Worm (Caenorhabditis elegans) whole organism, L3 larva: Measurements from ENCODE around the gene mml-1.

Experiments
- R02D3.7 ChIP-seq: fragments of 150-350 bp; optimal IDR thresholded peaks from 2 replicates; lab custom pipeline; 2014; ENCODE audit warnings: missing biosample characterization, missing genetic modification characterization
- ZK546.5 ChIP-seq: sonication (generic microtip); optimal IDR thresholded peaks from 2 replicates; lab custom pipeline; 2017; ENCODE audit warnings: missing biosample characterization, missing genetic modification characterization
- aly-2 ChIP-seq: fragments of 150-350 bp; optimal IDR thresholded peaks from 2 replicates; lab custom pipeline; 2014; ENCODE audit warnings: missing biosample characterization, missing genetic modification characterization
- ama-1 ChIP-seq: fragments of 150-350 bp; optimal IDR thresholded peaks from 2 replicates; lab custom pipeline; 2018
- ceh-16 ChIP-seq: sonication (generic microtip); optimal IDR thresholded peaks from 2 replicates; lab custom pipeline; 2017; ENCODE audit warnings: missing biosample characterization, missing genetic modification characterization
- ceh-28 ChIP-seq: fragments of 150-350 bp; optimal IDR thresholded peaks from 2 replicates; lab custom pipeline; 2014; ENCODE audit warnings: missing biosample characterization, missing genetic modification reagents, missing genetic modification characterization
- ceh-9 ChIP-seq: sonication (generic microtip); optimal IDR thresholded peaks from 2 replicates; lab custom pipeline; 2018; ENCODE audit warnings: missing biosample characterization, missing genetic modification characterization
- daf-12 ChIP-seq: fragments of 150-350 bp; optimal IDR thresholded peaks from 2 replicates; lab custom pipeline; 2014; ENCODE audit warnings: missing biosample characterization, missing genetic modification reagents, missing genetic modification characterization
- egl-27 ChIP-seq: sonication (generic microtip); optimal IDR thresholded peaks from 4 replicates; lab custom pipeline; 2017; ENCODE audit warnings: missing biosample characterization, missing genetic modification reagents, missing genetic modification characterization
- egl-5 ChIP-seq: fragments of 150-350 bp; optimal IDR thresholded peaks from 2 replicates; lab custom pipeline; 2017; ENCODE audit warnings: missing biosample characterization, missing genetic modification reagents, missing genetic modification characterization, inconsistent platforms
- elt-2 ChIP-seq: sonication (generic microtip); optimal IDR thresholded peaks from 2 replicates; lab custom pipeline; 2016; ENCODE audit warnings: missing genetic modification reagents, mild to moderate bottlenecking, missing genetic modification characterization, missing compliant biosample characterization
- elt-3 ChIP-seq, 3 experiments: fragments of 150-350 bp in 1 of 3; sonication (generic microtip) in 2 of 3; optimal IDR thresholded peaks; 2 replicates in 2 of 3; 4 replicates in 1 of 3; lab custom pipeline; 2014 to 2017; ENCODE audit warnings: missing biosample characterization in 3 of 3, missing genetic modification characterization in 3 of 3
- eor-1 ChIP-seq, 2 experiments: fragments of 150-350 bp; optimal IDR thresholded peaks; 2 replicates each; lab custom pipeline; 2014 to 2018; ENCODE audit warnings: missing biosample characterization in 2 of 2, missing genetic modification characterization in 2 of 2
- fkh-10 ChIP-seq: sonication (generic microtip); optimal IDR thresholded peaks from 2 replicates; lab custom pipeline; 2017; ENCODE audit warnings: missing biosample characterization, missing genetic modification reagents, missing genetic modification characterization
- fkh-2 ChIP-seq: fragments of 150-350 bp; optimal IDR thresholded peaks from 2 replicates; lab custom pipeline; 2014; ENCODE audit warnings: missing biosample characterization, missing genetic modification reagents, missing genetic modification characterization
- fos-1 ChIP-seq: fragments of 150-350 bp; optimal IDR thresholded peaks from 2 replicates; lab custom pipeline; 2014; ENCODE audit warnings: missing biosample characterization, missing genetic modification characterization
- jun-1 ChIP-seq: fragments of 150-350 bp; optimal IDR thresholded peaks from 2 replicates; lab custom pipeline; 2014; ENCODE audit warnings: missing biosample characterization, missing genetic modification reagents, missing genetic modification characterization
- lin-15B ChIP-seq: fragments of 150-350 bp; optimal IDR thresholded peaks from 2 replicates; lab custom pipeline; 2014; ENCODE audit warnings: missing biosample characterization, missing genetic modification characterization
- lin-39 ChIP-seq: fragments of 150-350 bp; optimal IDR thresholded peaks from 2 replicates; lab custom pipeline; 2018; ENCODE audit warnings: missing biosample characterization, missing genetic modification reagents, missing genetic modification characterization
- lsy-12 ChIP-seq: sonication (generic microtip); optimal IDR thresholded peaks from 2 replicates; lab custom pipeline; 2016; ENCODE audit warnings: mild to moderate bottlenecking, missing genetic modification characterization, missing compliant biosample characterization
- mdl-1 ChIP-seq: fragments of 150-350 bp; optimal IDR thresholded peaks from 2 replicates; lab custom pipeline; 2014; ENCODE audit warnings: missing biosample characterization, missing genetic modification characterization
- nfya-1 ChIP-seq: sonication (generic microtip); optimal IDR thresholded peaks from 2 replicates; lab custom pipeline; 2017; ENCODE audit warnings: missing genetic modification characterization, mild to moderate bottlenecking, missing compliant biosample characterization, antibody characterized with exemption, moderate library complexity; ENCODE audit not compliant: insufficient read depth
- nhr-11 ChIP-seq: fragments of 150-350 bp; optimal IDR thresholded peaks from 2 replicates; lab custom pipeline; 2014; ENCODE audit warnings: missing biosample characterization, missing genetic modification characterization
- nhr-12 ChIP-seq: fragments of 150-350 bp; optimal IDR thresholded peaks from 2 replicates; lab custom pipeline; 2014; ENCODE audit warnings: missing biosample characterization, missing genetic modification characterization
- nhr-23 ChIP-seq: fragments of 150-350 bp; optimal IDR thresholded peaks from 2 replicates; lab custom pipeline; 2014; ENCODE audit warnings: missing biosample characterization, missing genetic modification reagents, missing genetic modification characterization
- nhr-237 ChIP-seq: fragments of 150-350 bp; optimal IDR thresholded peaks from 2 replicates; lab custom pipeline; 2014; ENCODE audit warnings: missing biosample characterization, missing genetic modification characterization
- nhr-28 ChIP-seq: fragments of 150-350 bp; optimal IDR thresholded peaks from 2 replicates; lab custom pipeline; 2014; ENCODE audit warnings: missing biosample characterization, missing genetic modification characterization
- nhr-43 ChIP-seq: sonication (generic microtip); optimal IDR thresholded peaks from 2 replicates; lab custom pipeline; 2016; ENCODE audit warnings: mild to moderate bottlenecking, missing genetic modification characterization, missing compliant biosample characterization; ENCODE audit not compliant: poor library complexity, severe bottlenecking
- nhr-67 ChIP-seq: fragments of 150-350 bp; optimal IDR thresholded peaks from 2 replicates; lab custom pipeline; 2014; ENCODE audit warnings: missing biosample characterization, missing genetic modification characterization
- nhr-76 ChIP-seq: fragments of 150-350 bp; sonication (generic microtip); optimal IDR thresholded peaks from 5 replicates; lab custom pipeline; 2014; ENCODE audit warnings: missing biosample characterization, missing genetic modification characterization
- nhr-77 ChIP-seq: fragments of 150-350 bp; optimal IDR thresholded peaks from 2 replicates; lab custom pipeline; 2014; ENCODE audit warnings: missing biosample characterization, missing genetic modification characterization
- pha-4 ChIP-seq: fragments of 150-350 bp; optimal IDR thresholded peaks from 2 replicates; lab custom pipeline; 2014; ENCODE audit warnings: missing biosample characterization, missing genetic modification reagents, missing genetic modification characterization
- pqm-1 ChIP-seq: fragments of 150-350 bp; optimal IDR thresholded peaks from 2 replicates; lab custom pipeline; 2017; ENCODE audit warnings: missing biosample characterization, missing genetic modification characterization, inconsistent platforms
- sea-2 ChIP-seq: fragments of 150-350 bp; sonication (generic microtip); optimal IDR thresholded peaks from 4 replicates; lab custom pipeline; 2014; ENCODE audit warnings: missing biosample characterization, missing genetic modification reagents, missing genetic modification characterization
- skn-1 ChIP-seq: fragments of 150-350 bp; optimal IDR thresholded peaks from 2 replicates; lab custom pipeline; 2014; ENCODE audit warnings: missing biosample characterization, missing genetic modification characterization
- snpc-4 ChIP-seq: fragments of 150-350 bp; optimal IDR thresholded peaks from 2 replicates; lab custom pipeline; 2014; ENCODE audit warnings: missing biosample characterization, missing genetic modification characterization
- tbx-2 ChIP-seq: sonication (generic microtip); optimal IDR thresholded peaks from 2 replicates; lab custom pipeline; 2016; ENCODE audit warnings: mild to moderate bottlenecking, missing genetic modification characterization, missing compliant biosample characterization
- unc-39 ChIP-seq: sonication (generic microtip); optimal IDR thresholded peaks from 4 replicates; lab custom pipeline; 2017; ENCODE audit warnings: missing biosample characterization, missing genetic modification characterization
- unc-62 ChIP-seq: fragments of 150-350 bp; sonication (generic microtip); optimal IDR thresholded peaks from 4 replicates; lab custom pipeline; 2014; ENCODE audit warnings: missing biosample characterization, missing genetic modification reagents, missing genetic modification characterization
- zag-1 ChIP-seq: fragments of 150-350 bp; optimal IDR thresholded peaks from 2 replicates; lab custom pipeline; 2014; ENCODE audit warnings: missing biosample characterization, missing genetic modification characterization
- ztf-11 ChIP-seq: fragments of 150-350 bp; optimal IDR thresholded peaks from 2 replicates; lab custom pipeline; 2014; ENCODE audit warnings: missing biosample characterization, missing genetic modification characterization
- ztf-4 ChIP-seq: fragments of 150-350 bp; optimal IDR thresholded peaks from 2 replicates; lab custom pipeline; 2014; ENCODE audit warnings: missing biosample characterization, missing genetic modification characterization

Gene mml-1

DNA sequence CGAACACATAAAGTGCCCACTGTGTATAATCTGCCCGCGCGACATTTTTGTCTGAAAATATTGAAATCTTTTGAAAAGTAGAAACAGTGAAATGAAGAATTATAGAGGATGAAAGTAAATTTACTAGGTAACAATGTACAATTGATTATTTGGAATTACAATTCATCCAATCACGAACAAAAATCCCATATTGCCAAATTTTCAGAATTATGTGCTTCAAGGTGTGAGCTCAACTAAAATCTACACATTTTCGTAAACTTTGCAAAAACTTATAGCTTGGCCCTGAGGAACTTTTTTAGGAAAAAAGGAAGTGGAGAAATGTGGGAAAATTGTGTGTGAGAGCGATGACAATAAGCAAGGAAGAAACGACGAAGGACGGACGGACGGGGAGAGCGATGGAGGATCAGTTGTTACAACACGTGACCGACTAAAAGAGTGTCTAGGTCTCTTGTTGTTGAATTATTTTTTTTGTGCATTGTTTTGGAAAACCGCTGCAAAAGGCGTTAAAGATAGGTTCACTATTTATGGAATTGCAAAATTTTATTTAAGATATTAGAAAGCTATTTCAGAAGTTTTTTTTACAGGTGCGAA, at the start of gene mml-1:
Gene mml-1 (minus strand): TSS at position 51 of the 591 bp plus-strand sequence.
- TF ChIP-seq ama-1 (lab: Kevin White, UChicago) (peak; percentile 66), tbx-2 (no peak), lsy-12 (peak; percentile 24), egl-27 (tag; lab: Kevin White, UChicago) (no peak), nfya-1 (tag; lab: Kevin White, UChicago) (peak; percentile 17)

DNA sequence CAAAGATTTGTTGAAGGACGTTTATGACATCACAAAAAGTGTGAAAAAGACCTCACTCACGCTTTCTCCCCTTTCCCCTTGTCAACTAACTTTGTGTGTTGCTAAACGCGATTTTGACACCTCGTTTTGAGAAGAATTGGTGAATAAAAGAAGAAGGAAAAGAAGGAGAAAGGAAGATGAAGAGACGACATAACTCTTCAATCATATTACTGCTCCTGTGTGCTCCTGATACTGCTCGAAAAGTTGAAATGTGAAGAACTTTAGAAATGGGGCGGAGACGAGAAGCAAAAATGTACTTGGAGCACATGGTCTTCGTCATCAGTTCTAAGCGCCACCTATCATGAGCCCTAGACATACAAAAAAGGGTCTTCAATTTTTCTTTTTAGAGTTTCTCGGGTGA, 24.5 kb upstream of the mml-1 start:
- TF ChIP-seq pha-4 (tag; lab: Kevin White, UChicago) (no peak), mdl-1 (tag; lab: Kevin White, UChicago) (no peak), zag-1 (tag; lab: Kevin White, UChicago) (no peak), pqm-1 (tag; lab: Kevin White, UChicago) (no peak), lsy-12 (no peak), sea-2 (GFP tag; lab: Kevin White, UChicago) (no peak), eor-1 (tag; optimal IDR thresholded peaks at IDR 0.05; lab: Kevin White, UChicago) (no peak), nhr-76 (tag; lab: Kevin White, UChicago) (no peak), ztf-4 (tag; lab: Kevin White, UChicago) (no peak), egl-5 (tag; lab: Kevin White, UChicago) (no peak)

DNA sequence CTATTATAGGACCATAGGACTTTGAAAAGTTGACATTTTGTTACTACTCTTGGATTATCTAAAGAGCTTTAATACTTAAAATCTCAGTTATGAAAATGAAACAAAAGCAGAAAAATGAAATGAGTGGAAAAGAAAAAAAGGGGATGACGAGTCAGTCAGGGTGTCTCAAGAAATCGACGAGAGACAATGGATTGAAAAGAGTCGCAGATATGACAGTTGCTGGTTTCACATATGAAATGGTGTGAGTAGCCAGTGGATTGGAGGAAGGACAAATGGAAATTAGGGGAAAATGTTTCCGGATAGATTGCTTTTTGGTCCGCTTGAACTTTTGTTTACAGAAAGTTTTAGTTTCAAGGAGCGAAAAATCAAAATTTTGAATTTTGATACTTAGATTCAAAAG, 22.7 kb upstream of the mml-1 start:
- TF ChIP-seq nfya-1 (tag; lab: Kevin White, UChicago) = peak; percentile 25
- no peak for TF ChIP-seq pqm-1 (tag; lab: Kevin White, UChicago)

DNA sequence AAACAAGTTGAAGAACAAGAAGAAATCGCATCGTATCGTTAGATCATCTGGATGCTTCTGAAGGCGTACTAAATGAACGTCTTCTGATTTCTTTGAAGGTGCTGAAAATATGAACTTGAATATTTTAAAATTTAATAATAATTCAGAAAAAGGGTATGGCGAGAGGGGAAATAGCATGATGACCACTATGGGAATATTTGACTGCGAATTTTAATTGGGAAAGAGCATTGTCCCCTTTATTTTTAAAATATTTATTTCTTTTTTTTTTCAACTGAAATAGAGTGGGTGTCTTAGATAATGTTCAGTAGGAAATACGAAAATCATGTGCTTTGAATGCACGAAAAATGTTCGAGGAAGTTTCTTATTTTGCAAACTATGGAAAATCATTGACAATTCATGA, 20.8 kb upstream of the mml-1 start, which contains the start of gene lgc-50:
Gene lgc-50 (minus strand): TSS at position 101 of the 400 bp plus-strand sequence.
- TF ChIP-seq sea-2 (GFP tag; lab: Kevin White, UChicago) (no peak), ztf-11 (no peak), elt-3 (tag; optimal IDR thresholded peaks at IDR 0.05; lab: Kevin White, UChicago) (no peak), fkh-2 (tag; lab: Kevin White, UChicago) (no peak)

DNA sequence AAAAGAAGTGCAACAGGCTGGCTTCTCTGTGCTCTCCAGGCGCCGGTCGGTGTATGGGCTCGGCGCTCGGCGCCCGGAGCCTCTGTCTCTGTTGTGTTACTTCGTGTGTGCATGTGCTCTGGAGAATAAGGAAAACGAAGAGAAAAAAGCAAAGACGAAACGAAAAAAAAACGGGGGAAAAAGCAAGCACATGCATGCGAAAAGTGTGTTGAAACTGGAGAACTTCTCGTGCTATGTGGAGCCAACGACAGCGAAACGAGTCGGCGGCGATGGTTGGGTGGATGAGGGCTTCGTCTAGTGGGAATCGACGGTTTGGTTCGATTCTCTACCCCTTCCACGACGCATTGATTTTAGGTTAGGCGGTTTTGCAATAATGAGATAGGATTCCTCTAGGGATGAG, 12.8 kb upstream of the mml-1 start:
- TF ChIP-seq sea-2 (GFP tag; lab: Kevin White, UChicago) = no peak
- no peak for TF ChIP-seq tbx-2
- TF ChIP-seq nhr-77 (tag; lab: Kevin White, UChicago) = no peak
- no peak for TF ChIP-seq nhr-11
- TF ChIP-seq nhr-23 = no peak
- TF ChIP-seq lin-15B (tag; lab: Kevin White, UChicago) = no peak
- TF ChIP-seq nhr-12 (tag; lab: Kevin White, UChicago) = no peak
- TF ChIP-seq R02D3.7 (tag; lab: Kevin White, UChicago) = no peak
- no peak for TF ChIP-seq ZK546.5 (tag; lab: Kevin White, UChicago)
- TF ChIP-seq ama-1 (lab: Kevin White, UChicago) = no peak
- peak; percentile 39 for TF ChIP-seq snpc-4
- TF ChIP-seq jun-1 (tag; lab: Kevin White, UChicago) = no peak
- TF ChIP-seq unc-39 (tag; lab: Kevin White, UChicago) = no peak
- TF ChIP-seq fos-1 (tag; lab: Kevin White, UChicago) = no peak
- TF ChIP-seq nhr-28 (tag; lab: Kevin White, UChicago) = no peak
- TF ChIP-seq fkh-2 (tag; lab: Kevin White, UChicago) = no peak
- TF ChIP-seq ceh-9 = no peak
- TF ChIP-seq skn-1 = no peak
- TF ChIP-seq mdl-1 (tag; lab: Kevin White, UChicago) = peak; percentile 9
- no peak for TF ChIP-seq zag-1 (tag; lab: Kevin White, UChicago)
- TF ChIP-seq nfya-1 (tag; lab: Kevin White, UChicago) = peak; percentile 63
- no peak for TF ChIP-seq fkh-10 (GFP tag; lab: Kevin White, UChicago)
- TF ChIP-seq elt-2 (tag; lab: Kevin White, UChicago) = peak; percentile 60
- TF ChIP-seq ceh-16 = no peak
- no peak for TF ChIP-seq elt-3 (tag; optimal IDR thresholded peaks at IDR 0.05; lab: Kevin White, UChicago)
- TF ChIP-seq pqm-1 (tag; lab: Kevin White, UChicago) = peak; percentile 40
- peak; percentile 64 for TF ChIP-seq lsy-12
- TF ChIP-seq aly-2 = no peak
- no peak for TF ChIP-seq nhr-237 (tag; lab: Kevin White, UChicago)
- peak; percentile 44 for TF ChIP-seq pha-4 (tag; lab: Kevin White, UChicago)
- no peak for TF ChIP-seq nhr-43
- TF ChIP-seq unc-62 = no peak
- no peak for TF ChIP-seq egl-27 (tag; lab: Kevin White, UChicago)
- TF ChIP-seq daf-12 (tag; lab: Kevin White, UChicago) = no peak
- peak; percentile 12 for TF ChIP-seq lin-39
- TF ChIP-seq eor-1 (tag; optimal IDR thresholded peaks at IDR 0.05; lab: Kevin White, UChicago) = no peak
- no peak for TF ChIP-seq ztf-4 (tag; lab: Kevin White, UChicago)
- TF ChIP-seq nhr-76 (tag; lab: Kevin White, UChicago) = no peak
- no peak for TF ChIP-seq ceh-28 (tag; lab: Kevin White, UChicago)
- no peak for TF ChIP-seq nhr-67 (tag; lab: Kevin White, UChicago)
